Worm (Caenorhabditis elegans) whole organism, late embryonic: ENCODE results near the gene srx-118.
"Not testable (repeated sequence)": the region's sequence is repeated elsewhere in the genome, so short reads cannot be mapped to it uniquely, and the experiment has no call there.

Experiments
- C38D4.7 ChIP-seq: fragments of 200-800 bp; sonication (Bioruptor generic); optimal IDR thresholded peaks from 2 replicates; lab custom pipeline; 2018; ENCODE audit warnings: mild to moderate bottlenecking, missing genetic modification characterization, moderate library complexity, missing compliant biosample characterization
- T23F11.4 ChIP-seq: fragments of 200-800 bp; sonication (Bioruptor generic); optimal IDR thresholded peaks from 2 replicates; lab custom pipeline; 2018; ENCODE audit warnings: mild to moderate bottlenecking, missing genetic modification characterization, missing compliant biosample characterization
- Y22D7AL.16 ChIP-seq: sonication (generic microtip); optimal IDR thresholded peaks from 2 replicates; lab custom pipeline; 2016; ENCODE audit warnings: missing genetic modification characterization, missing compliant biosample characterization
- ama-1 ChIP-seq: fragments of 150-350 bp; optimal IDR thresholded peaks from 2 replicates; lab custom pipeline; 2014
- ceh-18 ChIP-seq: sonication (generic microtip); optimal IDR thresholded peaks from 2 replicates; lab custom pipeline; 2016; ENCODE audit warnings: missing genetic modification characterization, missing compliant biosample characterization
- ceh-19 ChIP-seq: fragments of 200-800 bp; sonication (Bioruptor generic); optimal IDR thresholded peaks from 2 replicates; lab custom pipeline; 2018; ENCODE audit warnings: mild to moderate bottlenecking, missing genetic modification characterization, missing compliant biosample characterization
- ceh-2 ChIP-seq: sonication (generic microtip); optimal IDR thresholded peaks from 2 replicates; lab custom pipeline; 2016; ENCODE audit warnings: missing genotype, missing genetic modification characterization, missing compliant biosample characterization
- ceh-30 ChIP-seq: fragments of 150-350 bp; optimal IDR thresholded peaks from 2 replicates; lab custom pipeline; 2014; ENCODE audit warnings: missing biosample characterization, missing genetic modification characterization
- ceh-31 ChIP-seq: sonication (generic microtip); optimal IDR thresholded peaks from 2 replicates; lab custom pipeline; 2016; ENCODE audit warnings: missing genetic modification characterization, missing compliant biosample characterization
- ceh-48 ChIP-seq: sonication (generic microtip); optimal IDR thresholded peaks from 2 replicates; lab custom pipeline; 2016; ENCODE audit warnings: missing genetic modification characterization, inconsistent platforms, missing compliant biosample characterization
- ceh-6 ChIP-seq: fragments of 200-800 bp; sonication (Bioruptor generic); optimal IDR thresholded peaks from 2 replicates; lab custom pipeline; 2018; ENCODE audit warnings: mild to moderate bottlenecking, missing genetic modification characterization, missing compliant biosample characterization
- ceh-9 ChIP-seq: sonication (generic microtip); optimal IDR thresholded peaks from 2 replicates; lab custom pipeline; 2016; ENCODE audit warnings: mild to moderate bottlenecking, missing genetic modification characterization, inconsistent platforms, missing compliant biosample characterization
- dmd-4 ChIP-seq: sonication (generic microtip); optimal IDR thresholded peaks from 2 replicates; lab custom pipeline; 2016; ENCODE audit warnings: borderline replicate concordance, missing genetic modification characterization, missing compliant biosample characterization
- elt-2 ChIP-seq: sonication (generic microtip); optimal IDR thresholded peaks from 2 replicates; lab custom pipeline; 2016; ENCODE audit warnings: missing genetic modification reagents, missing genetic modification characterization, missing compliant biosample characterization
- ets-4 ChIP-seq: sonication (generic microtip); optimal IDR thresholded peaks from 2 replicates; lab custom pipeline; 2016; ENCODE audit warnings: missing genetic modification characterization, missing compliant biosample characterization
- fax-1 ChIP-seq: sonication (generic microtip); optimal IDR thresholded peaks from 2 replicates; lab custom pipeline; 2016; ENCODE audit warnings: missing genotype, missing genetic modification characterization, missing compliant biosample characterization
- fkh-6 ChIP-seq: sonication (generic microtip); optimal IDR thresholded peaks from 2 replicates; lab custom pipeline; 2016; ENCODE audit warnings: missing genetic modification characterization, missing compliant biosample characterization
- hlh-13 ChIP-seq: fragments of 200-800 bp; sonication (Bioruptor generic); optimal IDR thresholded peaks from 2 replicates; lab custom pipeline; 2018; ENCODE audit warnings: mild to moderate bottlenecking, missing genetic modification characterization, missing compliant biosample characterization
- hlh-15 ChIP-seq: sonication (generic microtip); optimal IDR thresholded peaks from 2 replicates; lab custom pipeline; 2016; ENCODE audit warnings: missing genetic modification characterization, missing compliant biosample characterization
- hlh-30 ChIP-seq: sonication (generic microtip); optimal IDR thresholded peaks from 2 replicates; lab custom pipeline; 2017; ENCODE audit warnings: antibody characterized with exemption, missing genetic modification characterization, missing compliant biosample characterization; ENCODE audit not compliant: insufficient read depth
- madf-2 ChIP-seq: sonication (generic microtip); optimal IDR thresholded peaks from 2 replicates; lab custom pipeline; 2017; ENCODE audit warnings: missing genetic modification characterization, missing compliant biosample characterization
- mec-3 ChIP-seq: sonication (generic microtip); optimal IDR thresholded peaks from 2 replicates; lab custom pipeline; 2016; ENCODE audit warnings: borderline replicate concordance, missing genetic modification characterization, missing compliant biosample characterization
- nhr-232 ChIP-seq: sonication (generic microtip); optimal IDR thresholded peaks from 2 replicates; lab custom pipeline; 2016; ENCODE audit warnings: missing genetic modification characterization, missing compliant biosample characterization
- npax-4 ChIP-seq: sonication (generic microtip); optimal IDR thresholded peaks from 2 replicates; lab custom pipeline; 2016; ENCODE audit warnings: missing genetic modification characterization, missing compliant biosample characterization
- pat-9 ChIP-seq: fragments of 200-800 bp; sonication (Bioruptor generic); optimal IDR thresholded peaks from 2 replicates; lab custom pipeline; 2018; ENCODE audit warnings: mild to moderate bottlenecking, missing genetic modification characterization, moderate library complexity, missing compliant biosample characterization
- pha-2 ChIP-seq: sonication (generic microtip); optimal IDR thresholded peaks from 2 replicates; lab custom pipeline; 2017; ENCODE audit warnings: mild to moderate bottlenecking, missing genetic modification characterization, missing compliant biosample characterization
- sdc-2 ChIP-seq: sonication (generic microtip); optimal IDR thresholded peaks from 2 replicates; lab custom pipeline; 2016; ENCODE audit warnings: missing genotype, missing genetic modification characterization, missing compliant biosample characterization
- syd-9 ChIP-seq: sonication (generic microtip); optimal IDR thresholded peaks from 2 replicates; lab custom pipeline; 2016; ENCODE audit warnings: mild to moderate bottlenecking, missing genetic modification characterization, moderate library complexity, missing compliant biosample characterization
- tbx-2 ChIP-seq: sonication (generic microtip); optimal IDR thresholded peaks from 2 replicates; lab custom pipeline; 2016; ENCODE audit warnings: missing genetic modification characterization, missing compliant biosample characterization
- ttx-3 ChIP-seq: sonication (generic microtip); optimal IDR thresholded peaks from 2 replicates; lab custom pipeline; 2016; ENCODE audit warnings: missing genetic modification reagents, missing genetic modification characterization, missing compliant biosample characterization
- zip-5 ChIP-seq: sonication (generic microtip); optimal IDR thresholded peaks from 2 replicates; lab custom pipeline; 2016; ENCODE audit warnings: missing genetic modification characterization, missing compliant biosample characterization
- ztf-16 ChIP-seq: sonication (generic microtip); optimal IDR thresholded peaks from 2 replicates; lab custom pipeline; 2017; ENCODE audit warnings: missing genetic modification characterization, missing compliant biosample characterization

The srx-118 gene

ce11 chrII:12530958-12531357 lies 5.3 kb downstream of the srx-118 start, which contains the start of gene srx-120:
TSS of gene srx-120 (plus strand) at chrII:12531258.
- TF ChIP-seq ceh-48 (tag; lab: Kevin White, UChicago) (no peak), C38D4.7 (no peak), ceh-30 (tag; lab: Kevin White, UChicago) (no peak)

ce11 chrII:12535297-12535803 lies 9.7 kb downstream of the srx-118 start, which contains the start of gene nimk-1:
TSS of gene nimk-1 (plus strand) at chrII:12535753.
- TF ChIP-seq zip-5 = no peak
- no peak for TF ChIP-seq hlh-30 (tag; lab: Kevin White, UChicago)
- no peak for TF ChIP-seq hlh-13 (GFP tag; lab: Kevin White, UChicago)
- TF ChIP-seq T23F11.4 (GFP tag; lab: Kevin White, UChicago) = no peak
- no peak for TF ChIP-seq ceh-2 (tag; lab: Kevin White, UChicago)
- TF ChIP-seq dmd-4 (tag; lab: Kevin White, UChicago) = no peak
- no peak for TF ChIP-seq tbx-2 (tag; lab: Kevin White, UChicago)
- no peak for TF ChIP-seq nhr-232 (tag; lab: Kevin White, UChicago)
- TF ChIP-seq Y22D7AL.16 (tag; lab: Kevin White, UChicago) = no peak
- no peak for TF ChIP-seq ceh-48 (tag; lab: Kevin White, UChicago)
- no peak for TF ChIP-seq fax-1
- no peak for TF ChIP-seq ttx-3 (tag; lab: Kevin White, UChicago)
- TF ChIP-seq sdc-2 = no peak
- TF ChIP-seq ztf-16 (tag; lab: Kevin White, UChicago) = no peak

ce11 chrII:12536203-12536602 lies 10.6 kb downstream of the srx-118 start, which contains the start of gene F49C5.3:
TSS of gene F49C5.3 (plus strand) at chrII:12536503.
- not testable (repeated sequence) for TF ChIP-seq T23F11.4 (GFP tag; lab: Kevin White, UChicago); ceh-31; ceh-6 (GFP tag; lab: Kevin White, UChicago)

- TF ChIP-seq ceh-19 (GFP tag; lab: Kevin White, UChicago) (no peak), ceh-9 (tag; lab: Kevin White, UChicago) (no peak), pha-2 (tag; lab: Kevin White, UChicago) (no peak), ama-1 (lab: Kevin White, UChicago) (no peak), madf-2 (tag; lab: Kevin White, UChicago) (no peak), ets-4 (tag; lab: Kevin White, UChicago) (no peak), syd-9 (no peak), T23F11.4 (GFP tag; lab: Kevin White, UChicago) (no peak), ceh-48 (tag; lab: Kevin White, UChicago) (no peak), npax-4 (tag; lab: Kevin White, UChicago) (no peak), pat-9 (tag; lab: Kevin White, UChicago) (no peak)
- TF ChIP-seq, all 69 proteins: peak for 0
These were observed 13.8 kb downstream of the srx-118 start for ce11 chrII:12539395-12539794.

- peak; percentile 26 for TF ChIP-seq elt-2 (tag; lab: Kevin White, UChicago)
These were observed 16.0 kb downstream of the srx-118 start for ce11 chrII:12541670-12542080.

ce11 chrII:12542594-12542997 lies 17.0 kb downstream of the srx-118 start:
- TF ChIP-seq elt-2 (tag; lab: Kevin White, UChicago) (peak; percentile 89), mec-3 (tag; lab: Kevin White, UChicago) (no peak)

ce11 chrII:12544533-12544932 lies 18.9 kb downstream of the srx-118 start, which contains the start of gene F49C5.9:
TSS of gene F49C5.9 (minus strand) at chrII:12544633.
- TF ChIP-seq ztf-16 (tag; lab: Kevin White, UChicago) (no peak), pat-9 (tag; lab: Kevin White, UChicago) (no peak), fkh-6 (tag; lab: Kevin White, UChicago) (no peak), ceh-18 (no peak), hlh-15 (tag; lab: Kevin White, UChicago) (no peak), ceh-48 (tag; lab: Kevin White, UChicago) (no peak)
